Worm (Caenorhabditis elegans): ENCODE results near the gene rpc-1.

rpc-1 gene

DNA sequence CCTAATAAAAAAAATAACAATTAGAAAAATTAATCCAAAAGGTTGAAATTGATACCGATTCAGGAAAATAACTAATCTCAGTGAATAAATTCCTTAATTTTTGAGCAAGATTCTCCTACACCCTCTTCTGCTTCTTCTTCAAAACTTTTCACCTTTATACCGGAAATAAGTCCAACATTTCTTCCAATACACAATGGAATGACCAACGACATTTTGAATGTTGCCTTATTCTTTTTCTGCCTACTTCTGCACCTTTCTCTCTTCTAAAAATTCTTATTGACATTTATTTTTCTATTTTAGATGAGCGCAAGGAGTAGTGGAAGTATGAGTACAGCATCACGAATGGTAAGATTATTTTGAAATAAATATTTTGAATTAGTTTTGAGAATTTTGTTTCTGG lies 31.3 kb upstream of the rpc-1 start, which contains the start of gene unc-8:
TSS of gene unc-8 (plus strand) at position 301 of the 400 bp plus-strand sequence.
- TF ChIP-seq snu-23 (GFP tag; optimal IDR thresholded peaks at IDR 0.05), result no peak
- TF ChIP-seq pqm-1 (tag; optimal IDR thresholded peaks at IDR 0.05), result no peak
- TF ChIP-seq C16A3.4 (tag; optimal IDR thresholded peaks at IDR 0.05), result no peak
- no peak for TF ChIP-seq unc-30 (tag; optimal IDR thresholded peaks at IDR 0.05)
- no peak for TF ChIP-seq efl-1 (optimal IDR thresholded peaks at IDR 0.05)
- no peak for TF ChIP-seq efl-1 (GFP tag; optimal IDR thresholded peaks at IDR 0.05 in 1 of 2)

DNA sequence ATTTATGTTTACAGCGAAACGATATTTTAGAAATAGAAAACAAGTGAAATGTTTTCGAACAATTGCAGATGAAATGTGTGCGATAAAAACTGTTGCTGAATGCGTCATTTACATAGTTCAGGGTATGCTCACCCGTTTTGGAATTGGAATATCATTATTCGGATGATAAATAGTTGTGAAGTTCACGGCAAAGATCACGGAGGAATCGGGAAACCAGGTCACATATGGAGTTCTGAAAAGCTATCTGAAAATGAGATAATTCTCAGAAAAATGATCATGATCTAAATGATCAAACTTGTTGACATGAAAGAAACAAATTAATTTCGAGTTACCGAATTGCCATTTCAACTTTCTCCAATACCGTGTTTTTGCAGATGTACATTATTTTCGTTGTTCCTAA lies 30.2 kb upstream of the rpc-1 start, which contains the start of gene best-16:
TSS of gene best-16 (minus strand) at position 101 of the 400 bp plus-strand sequence.
- no peak for TF ChIP-seq nhr-11 (tag; optimal IDR thresholded peaks at IDR 0.05)
- no peak for TF ChIP-seq lin-13 (GFP tag; optimal IDR thresholded peaks at IDR 0.05)
- TF ChIP-seq lir-3 (tag; optimal IDR thresholded peaks at IDR 0.05; ENCODE audit: poor library complexity), result no peak
- no peak for TF ChIP-seq tlp-1 (tag; optimal IDR thresholded peaks at IDR 0.05)
- no peak for TF ChIP-seq fkh-8 (tag; optimal IDR thresholded peaks at IDR 0.05)
- TF ChIP-seq lsy-2 (tag; optimal IDR thresholded peaks at IDR 0.05), result no peak
- TF ChIP-seq F16B12.6 (tag; optimal IDR thresholded peaks at IDR 0.05), result no peak
- no peak for TF ChIP-seq nhr-90 (tag; optimal IDR thresholded peaks at IDR 0.05; ENCODE audit: poor library complexity)
- no peak for TF ChIP-seq ztf-4 (tag; optimal IDR thresholded peaks at IDR 0.05)
- no peak for TF ChIP-seq C34B4.2 (tag; optimal IDR thresholded peaks at IDR 0.05)

DNA sequence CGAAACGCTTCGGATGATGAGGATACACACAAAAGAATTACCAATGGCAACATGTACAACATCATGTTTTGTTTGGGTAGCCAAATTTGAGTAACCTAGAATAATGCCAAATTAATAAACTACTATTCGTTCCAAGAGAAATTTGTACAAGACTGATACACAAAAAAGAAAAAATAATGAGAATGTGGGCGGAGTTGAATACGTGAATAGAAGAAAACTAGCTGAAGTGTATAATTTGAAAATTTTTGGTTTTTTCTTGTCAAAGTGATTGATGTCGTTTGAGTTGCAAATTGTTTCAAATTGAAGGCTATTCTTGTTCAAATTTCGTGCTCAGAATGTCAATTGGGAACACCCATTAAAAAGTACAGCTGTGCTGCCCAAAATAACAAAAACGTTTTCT lies 26.2 kb upstream of the rpc-1 start, which contains the start of gene R13A1.5:
TSS of gene R13A1.5 (minus strand) at position 101 of the 400 bp plus-strand sequence.
- TF ChIP-seq ceh-8 (GFP tag; optimal IDR thresholded peaks at IDR 0.05), result no peak
- TF ChIP-seq efl-1 (optimal IDR thresholded peaks at IDR 0.05), result no peak
- TF ChIP-seq efl-1 (GFP tag; optimal IDR thresholded peaks at IDR 0.05 in 1 of 2), result peak in 1 of 2 experiments; percentile 67

DNA sequence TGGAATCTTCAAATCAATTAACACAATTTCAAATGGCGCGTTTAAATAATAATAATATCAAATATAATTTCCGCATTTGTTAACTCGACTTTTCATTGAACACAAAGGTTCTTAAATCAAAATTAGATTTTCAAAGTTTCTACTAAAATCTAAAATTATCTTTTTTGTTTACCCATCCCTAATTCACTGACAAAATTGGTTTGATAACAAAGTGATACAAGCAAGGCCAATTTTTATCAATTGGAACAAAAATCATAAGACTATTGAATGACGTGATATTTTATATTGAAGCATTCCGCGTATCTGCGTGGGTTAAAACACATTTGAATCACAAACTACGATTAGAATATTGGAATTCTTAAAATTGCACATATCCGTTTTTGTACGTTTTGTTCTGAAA lies 24.9 kb upstream of the rpc-1 start:
- no peak for TF ChIP-seq mef-2 (tag; optimal IDR thresholded peaks at IDR 0.05)
- no peak for TF ChIP-seq hlh-4 (tag; optimal IDR thresholded peaks at IDR 0.05)
- TF ChIP-seq sox-4 (tag; optimal IDR thresholded peaks at IDR 0.05), result no peak
- no peak for TF ChIP-seq irx-1 (tag; optimal IDR thresholded peaks at IDR 0.05)
- peak; percentile 69 for TF ChIP-seq nhr-71 (tag; optimal IDR thresholded peaks at IDR 0.05)
- no peak for TF ChIP-seq lin-39 (tag; optimal IDR thresholded peaks at IDR 0.05)
- peak; percentile 27 for TF ChIP-seq nhr-90 (tag; optimal IDR thresholded peaks at IDR 0.05; ENCODE audit: poor library complexity)
- peak; percentile 49 for TF ChIP-seq jun-1 (tag; optimal IDR thresholded peaks at IDR 0.05)
- no peak for TF ChIP-seq unc-30 (tag; optimal IDR thresholded peaks at IDR 0.05)
- TF ChIP-seq lin-35 (GFP tag; optimal IDR thresholded peaks at IDR 0.05), result peak in 1 of 2 experiments; percentile 28
- no peak for TF ChIP-seq mab-9 (GFP tag; IDR thresholded peaks at IDR 0.05)
- no peak for TF ChIP-seq dsc-1 (tag; optimal IDR thresholded peaks at IDR 0.05)
- no peak for TF ChIP-seq egl-27 (tag; optimal IDR thresholded peaks at IDR 0.05)
- TF ChIP-seq isw-1 (GFP tag; IDR thresholded peaks at IDR 0.05), result no peak
- TF ChIP-seq elt-3 (tag; optimal IDR thresholded peaks at IDR 0.05), result peak in 3 of 6 experiments; percentile 6 to 73 (median 56)
- no peak for TF ChIP-seq nhr-85 (tag)
- no peak for TF ChIP-seq fos-1 (tag; optimal IDR thresholded peaks at IDR 0.05)
- TF ChIP-seq C34B4.2 (tag; optimal IDR thresholded peaks at IDR 0.05), result no peak
- no peak for TF ChIP-seq aha-1 (tag; optimal IDR thresholded peaks at IDR 0.05)
- no peak for TF ChIP-seq nhr-77 (tag; optimal IDR thresholded peaks at IDR 0.05)
- no peak for TF ChIP-seq ztf-11 (tag; optimal IDR thresholded peaks at IDR 0.05)
- TF ChIP-seq ceh-88 (GFP tag; IDR thresholded peaks at IDR 0.05), result no peak
- no peak for TF ChIP-seq ceh-82 (tag; optimal IDR thresholded peaks at IDR 0.05)
- TF ChIP-seq egl-13 (tag; optimal IDR thresholded peaks at IDR 0.05), result no peak
- peak; percentile 38 for TF ChIP-seq nhr-20 (tag; optimal IDR thresholded peaks at IDR 0.05)
- no peak for TF ChIP-seq C16A3.4 (tag; optimal IDR thresholded peaks at IDR 0.05)
- no peak for TF ChIP-seq xbp-1 (tag; optimal IDR thresholded peaks at IDR 0.05)
- no peak for TF ChIP-seq fkh-4 (tag; optimal IDR thresholded peaks at IDR 0.05; ENCODE audit: borderline replicate concordance)
- TF ChIP-seq skn-1 (tag; optimal IDR thresholded peaks at IDR 0.05), result no peak
- no peak for TF ChIP-seq mep-1 (tag; optimal IDR thresholded peaks at IDR 0.05)
- no peak for TF ChIP-seq tlp-1 (tag; optimal IDR thresholded peaks at IDR 0.05)
- no peak for TF ChIP-seq fkh-8 (tag; optimal IDR thresholded peaks at IDR 0.05)
- TF ChIP-seq lir-3 (tag; optimal IDR thresholded peaks at IDR 0.05; ENCODE audit: poor library complexity), result no peak
- TF ChIP-seq snpc-4 (tag; optimal IDR thresholded peaks at IDR 0.05), result no peak
- no peak for TF ChIP-seq ces-1 (GFP tag; optimal IDR thresholded peaks at IDR 0.05)
- TF ChIP-seq nhr-237 (tag; optimal IDR thresholded peaks at IDR 0.05), result no peak
- TF ChIP-seq efl-3 (GFP tag; optimal IDR thresholded peaks at IDR 0.05), result no peak
